Worm (Caenorhabditis elegans) whole organism, young adult: ENCODE measurements around the gene T16G1.3.
"Not testable (repeated sequence)": the region's sequence is repeated elsewhere in the genome, so short reads cannot be mapped to it uniquely, and the experiment has no call there.

Experiments used
- B0035.1 ChIP-seq: sonication (generic microtip); optimal IDR thresholded peaks from 2 replicates; lab custom pipeline; 2016; ENCODE audit warnings: missing genetic modification characterization, mild to moderate bottlenecking, missing compliant biosample characterization, missing genotype, missing genetic modification reagents
- ceh-58 ChIP-seq: fragments of 200-800 bp; sonication (Bioruptor generic); IDR thresholded peaks from 2 replicates; pipeline ENCODE4 v1.3.6; 2022; ENCODE audit warnings: missing genetic modification characterization, missing compliant biosample characterization

DNA sequence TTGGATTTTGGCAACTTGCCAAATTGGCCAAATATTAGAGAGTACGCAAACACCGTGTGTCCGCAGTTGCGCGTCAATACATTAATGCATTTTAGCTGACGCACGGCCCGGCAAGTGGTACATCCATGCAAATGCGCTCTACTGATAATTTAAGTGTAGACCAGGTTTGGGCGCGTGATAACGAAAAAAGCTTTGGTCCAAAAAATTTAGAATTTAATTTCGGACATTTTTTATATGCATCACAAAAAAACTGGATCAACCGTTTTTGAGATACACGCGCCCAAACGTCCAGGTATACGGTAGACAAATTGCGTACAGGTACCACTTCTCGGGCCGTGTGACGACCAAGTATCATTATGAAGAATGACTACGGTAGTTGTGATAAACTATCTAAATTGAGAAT lies 23.8 kb upstream of the T16G1.3 start, which contains the start of gene R186.8:
- TF ChIP-seq B0035.1 (tag; lab: Kevin White, UChicago); ceh-58 (GFP tag; lab: Robert Waterston, UW): not testable (repeated sequence)
